Fruit fly (Drosophila melanogaster) S2 (cell line): ENCODE data around the gene Ndae1.

Source experiments
- CG8478 ChIP-seq: fragments of >200 bp; optimal IDR thresholded peaks from 2 replicates; lab custom pipeline; 2018
- CTCF ChIP-seq, 2 experiments: fragments of >200 bp; optimal IDR thresholded peaks; 2 replicates each; lab custom pipeline; 2018

- TF ChIP-seq CG8478 (lab: Kevin White, UChicago) = no peak
- no peak for TF ChIP-seq CTCF (optimal IDR thresholded peaks at IDR 0.05; lab: Kevin White, UChicago)
Measured at dm6 chr2L:7270270-7270669, 21.1 kb upstream of the Ndae1 start.
